Worm (Caenorhabditis elegans): ENCODE measurements around the gene Y51H4A.936.
"Not testable (repeated sequence)": the region's sequence is repeated elsewhere in the genome, so short reads cannot be mapped to it uniquely, and the experiment has no call there.

DNA sequence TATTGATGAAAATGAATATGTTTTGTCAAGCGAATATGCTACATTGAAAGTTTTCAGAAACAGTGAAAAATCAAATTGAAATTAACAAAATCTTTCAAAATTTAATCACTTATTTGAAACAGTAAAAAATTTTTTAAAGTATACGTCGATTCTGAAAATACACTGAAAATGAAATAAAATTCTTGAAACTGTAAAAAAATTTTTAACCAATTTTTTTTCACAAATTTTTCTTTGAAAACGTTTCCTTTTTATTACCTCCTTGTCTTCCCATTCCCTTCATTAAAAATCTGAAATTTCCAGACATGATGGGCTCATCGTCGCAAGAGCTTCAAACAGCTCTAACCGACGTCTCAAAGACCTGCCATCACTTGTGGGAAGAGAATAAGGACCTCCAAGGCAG is 34.8 kb downstream of the Y51H4A.936 start, which contains the start of gene sta-1:
- not testable (repeated sequence) for TF ChIP-seq nhr-21, ztf-11 (tag; optimal IDR thresholded peaks at IDR 0.05)

All from whole organism, L2 larva.